Fruit fly (Drosophila melanogaster): ENCODE data around the gene Tpi.
A peak's percentile ranks its signal among the peaks of the same experiment; 100 is the strongest.

Gene Tpi

DNA sequence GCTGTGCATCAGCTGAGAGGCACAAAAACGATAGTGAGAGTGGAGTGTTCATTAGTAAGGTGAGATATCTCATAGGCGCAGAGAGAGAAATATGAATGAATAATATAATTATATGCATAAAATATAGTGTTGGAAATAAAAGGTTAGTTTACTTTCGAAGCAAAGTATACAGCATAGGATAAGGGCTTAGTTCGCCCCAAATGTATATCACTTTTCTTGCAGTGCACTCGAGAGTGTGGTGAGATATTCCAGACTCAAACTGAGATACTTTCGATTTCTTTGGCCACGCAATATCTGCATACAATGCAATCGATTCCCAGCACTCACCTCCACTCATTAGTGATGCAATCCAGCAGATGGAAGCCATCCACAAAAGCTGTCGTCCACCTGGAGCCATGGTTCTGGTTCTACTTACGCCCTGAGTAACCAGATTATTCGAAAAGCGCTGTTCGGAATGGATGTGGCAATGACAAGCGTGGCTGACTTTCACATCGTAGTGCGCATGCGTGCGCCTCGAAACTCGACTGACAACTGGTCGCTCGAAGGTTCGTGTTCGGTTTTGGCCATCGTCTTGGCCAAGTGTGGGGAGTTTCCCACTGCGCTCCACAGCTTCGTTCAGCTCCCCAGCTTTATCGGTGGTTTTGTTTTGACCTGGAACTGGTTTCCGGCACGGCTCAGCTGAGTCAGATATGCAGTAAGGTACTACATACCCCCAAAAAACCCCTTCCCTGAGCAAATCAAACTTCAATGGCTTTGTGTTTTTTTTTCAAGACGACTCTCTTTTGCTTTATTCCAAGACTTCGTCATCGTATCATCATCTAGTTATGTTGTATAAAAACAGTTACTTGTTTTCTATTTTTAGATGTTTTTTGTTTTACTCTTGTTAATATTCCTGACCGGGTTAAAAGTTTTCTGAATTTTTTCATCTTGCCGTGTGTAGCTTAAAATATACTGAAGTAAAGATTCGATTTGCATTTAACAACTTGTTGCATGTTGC is 36.6 kb upstream of the Tpi start, which contains the start of gene Rsod (continued):
- peak; percentile 55 for TF ChIP-seq Jarid2 (GFP tag; optimal IDR thresholded peaks at IDR 0.05)
- TF ChIP-seq ERR (GFP tag; optimal IDR thresholded peaks at IDR 0.05): no peak
- TF ChIP-seq Atf6 (GFP tag; IDR thresholded peaks at IDR 0.05): no peak; the same call in 1 of the 2 replicates
- peak; percentile 16 for TF ChIP-seq Lhr (GFP tag; optimal IDR thresholded peaks at IDR 0.05)
- TF ChIP-seq ash1 (GFP tag; optimal IDR thresholded peaks at IDR 0.05): no peak
- no peak for TF ChIP-seq Bdp1 (GFP tag; optimal IDR thresholded peaks at IDR 0.05)
- no peak for TF ChIP-seq CG9817 (tag; optimal IDR thresholded peaks at IDR 0.05)
- no peak for TF ChIP-seq hbn (GFP tag; IDR thresholded peaks at IDR 0.05; ENCODE audit: partially characterized antibody)
- TF ChIP-seq Trl (optimal IDR thresholded peaks at IDR 0.05): peak in 1 of 2 experiments; percentile 8
- TF ChIP-seq Trl (GFP tag; optimal IDR thresholded peaks at IDR 0.05): no peak
- no peak for TF ChIP-seq MTF-1 (GFP tag; optimal IDR thresholded peaks at IDR 0.05; ENCODE audit: borderline replicate concordance)
- TF ChIP-seq Med (GFP tag): peak; percentile 68
- peak; percentile 38 for TF ChIP-seq HHEX (GFP tag; optimal IDR thresholded peaks at IDR 0.05)
- TF ChIP-seq CG6813 (GFP tag; optimal IDR thresholded peaks at IDR 0.05): no peak
- TF ChIP-seq CG15696 (tag; optimal IDR thresholded peaks at IDR 0.05): no peak
- TF ChIP-seq CG9727 (GFP tag; optimal IDR thresholded peaks at IDR 0.05): peak; percentile 37
- no peak for TF ChIP-seq sug (tag; optimal IDR thresholded peaks at IDR 0.05)
- TF ChIP-seq MBD-R2 (GFP tag; IDR thresholded peaks at IDR 0.05): peak; percentile 32; the same call in 1 of the 2 replicates
- TF ChIP-seq CG12236 (GFP tag; optimal IDR thresholded peaks at IDR 0.05): no peak
- TF ChIP-seq dan (GFP tag; IDR thresholded peaks at IDR 0.05): no peak
- peak; percentile 41 for TF ChIP-seq sim (GFP tag; IDR thresholded peaks at IDR 0.05)
- no peak for TF ChIP-seq cad (GFP tag; optimal IDR thresholded peaks at IDR 0.05)
- peak; percentile 23 for TF ChIP-seq Six4 (GFP tag; optimal IDR thresholded peaks at IDR 0.05)
- peak; percentile 33 for TF ChIP-seq CG8924 (tag; optimal IDR thresholded peaks at IDR 0.05)
- TF ChIP-seq Doc2 (GFP tag; IDR thresholded peaks at IDR 0.05): no peak
- TF ChIP-seq CG15514 (GFP tag; optimal IDR thresholded peaks at IDR 0.05): no peak
- no peak for TF ChIP-seq Mes4 (GFP tag; optimal IDR thresholded peaks at IDR 0.05)
- TF ChIP-seq CG30431 (GFP tag; optimal IDR thresholded peaks at IDR 0.05): peak; percentile 26
- peak; percentile 94 for TF ChIP-seq D19A (tag; optimal IDR thresholded peaks at IDR 0.05)
- peak; percentile 14 for TF ChIP-seq gcm (GFP tag; optimal IDR thresholded peaks at IDR 0.05)
- no peak for TF ChIP-seq CG6791 (GFP tag; IDR thresholded peaks at IDR 0.05; ENCODE audit: partially characterized antibody)
- no peak for TF ChIP-seq Antp (GFP tag; optimal IDR thresholded peaks at IDR 0.05)
- no peak for TF ChIP-seq CG3065 (GFP tag; optimal IDR thresholded peaks at IDR 0.05)
- TF ChIP-seq NfI (GFP tag; optimal IDR thresholded peaks at IDR 0.05): peak; percentile 64
- TF ChIP-seq HLH54F (GFP tag; optimal IDR thresholded peaks at IDR 0.05): no peak
- no peak for TF ChIP-seq mirr (GFP tag; optimal IDR thresholded peaks at IDR 0.05)
- no peak for TF ChIP-seq mam (GFP tag; optimal IDR thresholded peaks at IDR 0.05)
- peak; percentile 54 for TF ChIP-seq CG12391 (tag; optimal IDR thresholded peaks at IDR 0.05)
- TF ChIP-seq Ets97D (GFP tag; optimal IDR thresholded peaks at IDR 0.05): no peak
- TF ChIP-seq CG17612 (GFP tag; IDR thresholded peaks at IDR 0.05): peak; percentile 48
- no peak for TF ChIP-seq CG8290 (GFP tag; optimal IDR thresholded peaks at IDR 0.05)
- no peak for TF ChIP-seq CG8290 (tag; optimal IDR thresholded peaks at IDR 0.05)
- no peak for TF ChIP-seq CG6854 (GFP tag; optimal IDR thresholded peaks at IDR 0.05)
- TF ChIP-seq Drgx (GFP tag; IDR thresholded peaks at IDR 0.05): peak; percentile 93
- peak; percentile 61 for TF ChIP-seq unpg (GFP tag; optimal IDR thresholded peaks at IDR 0.05)
- TF ChIP-seq CG9932 (GFP tag; IDR thresholded peaks at IDR 0.05): no peak; the same call in 1 of the 2 replicates
- TF ChIP-seq pros (GFP tag; optimal IDR thresholded peaks at IDR 0.05): peak; percentile 56
- no peak for TF ChIP-seq pzg (GFP tag; optimal IDR thresholded peaks at IDR 0.05)
- TF ChIP-seq insv (GFP tag; optimal IDR thresholded peaks at IDR 0.05): no peak
